Worm (Caenorhabditis elegans) whole organism, L4 larva: ENCODE results near the gene Y38H6C.8.

ENCODE experiments used
- ceh-28 ChIP-seq: fragments of 150-350 bp; optimal IDR thresholded peaks from 2 replicates; lab custom pipeline; 2014; ENCODE audit warnings: missing biosample characterization, missing genetic modification reagents, missing genetic modification characterization
- daf-16 ChIP-seq, 3 experiments: sonication (generic microtip); optimal IDR thresholded peaks; 2 replicates each; lab custom pipeline; 2016 to 2017; ENCODE audit warnings: missing genetic modification characterization in 3 of 3, missing genetic modification reagents in 3 of 3, mild to moderate bottlenecking in 2 of 3, missing compliant biosample characterization in 2 of 3, missing biosample characterization in 1 of 3, moderate library complexity in 1 of 3
- egl-43 ChIP-seq: fragments of 200-800 bp; sonication (Bioruptor generic); IDR thresholded peaks from 2 replicates; pipeline ENCODE4 v1.3.6; 2022; ENCODE audit warnings: missing genetic modification reagents, missing genetic modification characterization, missing compliant biosample characterization
- hlh-30 ChIP-seq: sonication (generic microtip); optimal IDR thresholded peaks from 2 replicates; lab custom pipeline; 2017; ENCODE audit warnings: antibody characterized with exemption, mild to moderate bottlenecking, missing genetic modification characterization, missing compliant biosample characterization; ENCODE audit not compliant: insufficient read depth
- lin-13 ChIP-seq: fragments of 150-350 bp; optimal IDR thresholded peaks from 2 replicates; lab custom pipeline; 2014; ENCODE audit warnings: missing biosample characterization, missing genetic modification reagents, missing genetic modification characterization
- lin-38 ChIP-seq: fragments of 200-800 bp; sonication (Bioruptor generic); IDR thresholded peaks from 2 replicates; pipeline ENCODE4 v1.3.6; 2022; ENCODE audit warnings: missing genetic modification reagents, missing genetic modification characterization, missing compliant biosample characterization
- nhr-77 ChIP-seq: fragments of 150-350 bp; optimal IDR thresholded peaks from 2 replicates; lab custom pipeline; 2014; ENCODE audit warnings: missing biosample characterization, missing genetic modification characterization
- pqm-1 ChIP-seq: sonication (generic microtip); optimal IDR thresholded peaks from 2 replicates; lab custom pipeline; 2017; ENCODE audit warnings: missing biosample characterization, missing genetic modification characterization
- skn-1 ChIP-seq: fragments of 150-350 bp; optimal IDR thresholded peaks from 2 replicates; lab custom pipeline; 2014; ENCODE audit warnings: missing biosample characterization, missing genetic modification characterization
- snpc-4 ChIP-seq: fragments of 150-350 bp; optimal IDR thresholded peaks from 2 replicates; lab custom pipeline; 2014; ENCODE audit warnings: missing biosample characterization, missing genetic modification characterization
- vab-7 ChIP-seq: fragments of 200-800 bp; sonication (Bioruptor generic); IDR thresholded peaks from 2 replicates; pipeline ENCODE4 v1.3.6; 2022; ENCODE audit warnings: missing genetic modification reagents, missing genetic modification characterization, missing compliant biosample characterization

DNA sequence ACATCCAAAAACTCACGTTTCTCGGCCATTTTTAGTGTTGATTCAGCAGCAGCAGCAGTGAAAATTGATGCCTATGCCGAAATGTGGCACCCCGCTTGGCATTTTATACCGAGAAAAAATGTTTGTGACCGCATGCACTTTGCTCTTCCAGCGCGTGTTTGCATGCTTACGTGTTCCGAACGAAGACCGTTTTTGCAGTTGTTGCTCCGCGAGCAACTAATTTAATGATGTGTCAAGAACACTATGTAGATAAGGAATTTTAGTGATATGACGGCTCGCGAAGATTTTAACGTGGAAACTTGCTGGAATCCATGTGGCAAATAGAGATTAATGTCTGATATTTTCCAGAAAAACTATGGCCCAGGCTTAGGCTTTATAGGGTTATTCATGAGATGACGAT, 14.8 kb upstream of the Y38H6C.8 start, which contains the start of gene dct-16:
- TF ChIP-seq pqm-1, result peak; percentile 56
- peak; percentile 33 for TF ChIP-seq lin-13 (GFP tag; lab: Kevin White, UChicago)
- no peak for TF ChIP-seq lin-38 (GFP tag; lab: Robert Waterston, UW)
- TF ChIP-seq egl-43 (GFP tag; lab: Robert Waterston, UW), result no peak
- no peak for TF ChIP-seq skn-1 (tag; lab: Kevin White, UChicago)
- TF ChIP-seq vab-7 (GFP tag; lab: Robert Waterston, UW), result no peak
- TF ChIP-seq snpc-4, result no peak
- TF ChIP-seq nhr-77, result no peak
- TF ChIP-seq hlh-30 (tag; lab: Kevin White, UChicago), result peak; percentile 57
- TF ChIP-seq ceh-28 (tag; lab: Kevin White, UChicago), result no peak
- peak in 1 of 2 experiments; percentile 21 for TF ChIP-seq daf-16 (GFP tag; optimal IDR thresholded peaks at IDR 0.05; lab: Kevin White, UChicago)
- peak; percentile 91 for TF ChIP-seq daf-16 (tag; optimal IDR thresholded peaks at IDR 0.05; lab: Kevin White, UChicago)
